Comparison of ENCODE assay signal across 2 fruit fly cellular contexts in genomic region chrX:13253062-13253724, dm6.
TF ChIP-seq lines count a peak whose summit lies in the region.

No protein-coding gene starts in this region.

TF ChIP-seq in whole organism, embryonic, 481 proteins besides CTCF, POLR2A, EP300 and RAD21 (continued from another document and continues in another):
- TF ChIP-seq ap (GFP tag; IDR thresholded peaks at IDR 0.05; lab: Robert Waterston, UW) (peak; percentile 31; the same call in 1 of the 2 replicates), dmrt11E (tag; optimal IDR thresholded peaks at IDR 0.05; lab: Kevin White, UChicago) (no peak), grn (GFP tag; optimal IDR thresholded peaks at IDR 0.05; lab: Kevin White, UChicago) (no peak), Gsc (GFP tag; IDR thresholded peaks at IDR 0.05; lab: Robert Waterston, UW) (no peak), CG6854 (GFP tag; optimal IDR thresholded peaks at IDR 0.05; lab: Kevin White, UChicago) (no peak), sug (tag; optimal IDR thresholded peaks at IDR 0.05; lab: Kevin White, UChicago) (no peak), Camta (GFP tag; optimal IDR thresholded peaks at IDR 0.05; lab: Kevin White, UChicago) (peak; percentile 38), Gug (GFP tag; IDR thresholded peaks at IDR 0.05; lab: Robert Waterston, UW) (peak; percentile 30; the same call in 1 of the 4 replicates), Chrac-16 (GFP tag; optimal IDR thresholded peaks at IDR 0.05; lab: Kevin White, UChicago) (no peak), CG34224 (GFP tag; IDR thresholded peaks at IDR 0.05; lab: Robert Waterston, UW; ENCODE audit: partially characterized antibody) (no peak), CG9797 (GFP tag; optimal IDR thresholded peaks at IDR 0.05; lab: Kevin White, UChicago) (no peak), pb (GFP tag; optimal IDR thresholded peaks at IDR 0.05; lab: Kevin White, UChicago) (no peak), CG16815 (GFP tag; optimal IDR thresholded peaks at IDR 0.05; lab: Kevin White, UChicago) (no peak), bigmax (GFP tag; optimal IDR thresholded peaks at IDR 0.05; lab: Kevin White, UChicago) (no peak), zfh2 (GFP tag; optimal IDR thresholded peaks at IDR 0.05; lab: Kevin White, UChicago) (peak; percentile 27), tgo (GFP tag; IDR thresholded peaks at IDR 0.05; lab: Robert Waterston, UW) (peak; percentile 57; the same call in 2 of the 3 replicates), hb (GFP tag; IDR thresholded peaks at IDR 0.05; lab: Robert Waterston, UW; ENCODE audit: partially characterized antibody) (no peak), CG3995 (GFP tag; optimal IDR thresholded peaks at IDR 0.05; lab: Kevin White, UChicago) (no peak), Hmr (GFP tag; optimal IDR thresholded peaks at IDR 0.05; lab: Kevin White, UChicago) (peak; percentile 27), mam (GFP tag; optimal IDR thresholded peaks at IDR 0.05; lab: Kevin White, UChicago) (peak; percentile 55), lola (GFP tag; optimal IDR thresholded peaks at IDR 0.05; lab: Kevin White, UChicago) (no peak), Drgx (GFP tag; IDR thresholded peaks at IDR 0.05; lab: Robert Waterston, UW) (peak; percentile 7), luna (GFP tag; optimal IDR thresholded peaks at IDR 0.05; lab: Kevin White, UChicago) (no peak), Max (GFP tag; optimal IDR thresholded peaks at IDR 0.05; lab: Kevin White, UChicago) (no peak), CG8281 (tag; optimal IDR thresholded peaks at IDR 0.05; lab: Kevin White, UChicago) (no peak), jing (GFP tag; optimal IDR thresholded peaks at IDR 0.05; lab: Kevin White, UChicago) (no peak), CG15073 (GFP tag; optimal IDR thresholded peaks at IDR 0.05; lab: Kevin White, UChicago) (no peak), prd (optimal IDR thresholded peaks at IDR 0.05; lab: Kevin White, UChicago) (no peak), prd (GFP tag; IDR thresholded peaks at IDR 0.05; lab: Robert Waterston, UW) (peak; percentile 30), CG12155 (GFP tag; optimal IDR thresholded peaks at IDR 0.05; lab: Kevin White, UChicago) (peak; percentile 27), CG18011 (GFP tag; optimal IDR thresholded peaks at IDR 0.05; lab: Kevin White, UChicago) (no peak), repo (GFP tag; optimal IDR thresholded peaks at IDR 0.05; lab: Kevin White, UChicago) (no peak), run (tag; optimal IDR thresholded peaks at IDR 0.05; lab: Kevin White, UChicago) (no peak), fd64A (GFP tag; optimal IDR thresholded peaks at IDR 0.05; lab: Kevin White, UChicago) (no peak), Dref (GFP tag; IDR thresholded peaks at IDR 0.05; lab: Robert Waterston, UW) (no peak), cas (GFP tag; IDR thresholded peaks at IDR 0.05; lab: Robert Waterston, UW) (no peak), Myb (GFP tag; optimal IDR thresholded peaks at IDR 0.05; lab: Kevin White, UChicago) (no peak), CG17912 (GFP tag; optimal IDR thresholded peaks at IDR 0.05; lab: Kevin White, UChicago) (no peak), sqz (GFP tag; optimal IDR thresholded peaks at IDR 0.05; lab: Kevin White, UChicago) (no peak), B-H1 (GFP tag; IDR thresholded peaks at IDR 0.05; lab: Robert Waterston, UW) (no peak; the same call in 2 of the 3 replicates), CG12659 (GFP tag; optimal IDR thresholded peaks at IDR 0.05; lab: Kevin White, UChicago) (peak; percentile 18), ara (GFP tag; IDR thresholded peaks at IDR 0.05; lab: Robert Waterston, UW) (no peak), gsb (GFP tag; IDR thresholded peaks at IDR 0.05; lab: Robert Waterston, UW) (no peak), wek (GFP tag; optimal IDR thresholded peaks at IDR 0.05; lab: Kevin White, UChicago) (no peak), CG9609 (GFP tag; optimal IDR thresholded peaks at IDR 0.05; lab: Kevin White, UChicago) (peak; percentile 35), CG6175 (GFP tag; IDR thresholded peaks at IDR 0.05; lab: Robert Waterston, UW) (no peak), tx (GFP tag; optimal IDR thresholded peaks at IDR 0.05; lab: Kevin White, UChicago) (no peak), gem (tag; optimal IDR thresholded peaks at IDR 0.05; lab: Kevin White, UChicago) (peak; percentile 62), bcd (GFP tag; optimal IDR thresholded peaks at IDR 0.05; lab: Kevin White, UChicago) (peak; percentile 2), CG7357 (GFP tag; IDR thresholded peaks at IDR 0.05; lab: Robert Waterston, UW) (no peak), seq (GFP tag; IDR thresholded peaks at IDR 0.05; lab: Robert Waterston, UW) (peak; percentile 23; the same call in 1 of the 2 replicates), CG7928 (GFP tag; optimal IDR thresholded peaks at IDR 0.05; lab: Kevin White, UChicago) (no peak), onecut (GFP tag; IDR thresholded peaks at IDR 0.05; lab: Robert Waterston, UW) (no peak), CG7786 (GFP tag; optimal IDR thresholded peaks at IDR 0.05; lab: Kevin White, UChicago) (peak; percentile 51), yki (optimal IDR thresholded peaks at IDR 0.05; lab: Kevin White, UChicago) (no peak), tap (tag; optimal IDR thresholded peaks at IDR 0.05; lab: Kevin White, UChicago) (peak; percentile 25), usp (GFP tag; optimal IDR thresholded peaks at IDR 0.05; lab: Kevin White, UChicago) (no peak), ham (GFP tag; IDR thresholded peaks at IDR 0.05; lab: Robert Waterston, UW) (no peak), Mrtf (GFP tag; IDR thresholded peaks at IDR 0.05; lab: Robert Waterston, UW) (0 out of 3 replicates have a peak, but pooled peaks have one; percentile 30), Ets97D (GFP tag; optimal IDR thresholded peaks at IDR 0.05; lab: Kevin White, UChicago) (no peak), CG2889 (GFP tag; IDR thresholded peaks at IDR 0.05; lab: Robert Waterston, UW) (peak; percentile 46; the same call in 1 of the 3 replicates), sc (optimal IDR thresholded peaks at IDR 0.05; lab: Kevin White, UChicago) (no peak), sc (GFP tag; optimal IDR thresholded peaks at IDR 0.05; lab: Kevin White, UChicago) (no peak), CG42726 (GFP tag; IDR thresholded peaks at IDR 0.05; lab: Robert Waterston, UW; ENCODE audit: partially characterized antibody) (no peak), kay (GFP tag; optimal IDR thresholded peaks at IDR 0.05; lab: Kevin White, UChicago) (no peak), CG3726 (GFP tag; IDR thresholded peaks at IDR 0.05; lab: Robert Waterston, UW) (0 out of 3 replicates have a peak, but pooled peaks have one; percentile 35), CG11247 (GFP tag; IDR thresholded peaks at IDR 0.05; lab: Robert Waterston, UW) (peak; percentile 25; the same call in 1 of the 2 replicates)

TF ChIP-seq in whole organism, prepupa, 60 proteins besides CTCF, POLR2A, EP300 and RAD21 (continued from another document):
- TF ChIP-seq dsx (GFP tag; optimal IDR thresholded peaks at IDR 0.05; lab: Kevin White, UChicago; ENCODE audit: poor library complexity, severe bottlenecking) (no peak), CG8119 (GFP tag; IDR thresholded peaks at IDR 0.05; lab: Robert Waterston, UW) (peak; percentile 59; the same call in 2 of the 3 replicates), CG6792 (GFP tag; optimal IDR thresholded peaks at IDR 0.05; lab: Kevin White, UChicago) (no peak), Hr39 (GFP tag; optimal IDR thresholded peaks at IDR 0.05; lab: Kevin White, UChicago) (no peak), CG31627 (GFP tag; optimal IDR thresholded peaks at IDR 0.05; lab: Kevin White, UChicago) (no peak), fkh (GFP tag; optimal IDR thresholded peaks at IDR 0.05; lab: Kevin White, UChicago) (no peak), Gug (GFP tag; IDR thresholded peaks at IDR 0.05; lab: Robert Waterston, UW) (0 out of 2 replicates have a peak, but pooled peaks have one; percentile 30), CG9139 (GFP tag; optimal IDR thresholded peaks at IDR 0.05; lab: Kevin White, UChicago) (no peak), ss (GFP tag; optimal IDR thresholded peaks at IDR 0.05; lab: Kevin White, UChicago) (no peak), CG16779 (tag; optimal IDR thresholded peaks at IDR 0.05; lab: Kevin White, UChicago) (no peak), Eip78C (GFP tag; lab: Kevin White, UChicago) (peak; percentile 73), CG11902 (GFP tag; optimal IDR thresholded peaks at IDR 0.05; lab: Kevin White, UChicago) (no peak), CG6276 (GFP tag; optimal IDR thresholded peaks at IDR 0.05; lab: Kevin White, UChicago) (peak; percentile 31), Eip93F (GFP tag; optimal IDR thresholded peaks at IDR 0.05; lab: Kevin White, UChicago) (no peak), Sox15 (GFP tag; optimal IDR thresholded peaks at IDR 0.05; lab: Kevin White, UChicago) (no peak), CG7368 (GFP tag; optimal IDR thresholded peaks at IDR 0.05; lab: Kevin White, UChicago) (no peak), CG10669 (GFP tag; optimal IDR thresholded peaks at IDR 0.05; lab: Kevin White, UChicago) (no peak), CG4318 (GFP tag; optimal IDR thresholded peaks at IDR 0.05; lab: Kevin White, UChicago) (peak; percentile 11), CG11762 (GFP tag; optimal IDR thresholded peaks at IDR 0.05; lab: Kevin White, UChicago; ENCODE audit: insufficient read depth) (no peak), Eip75B (GFP tag; optimal IDR thresholded peaks at IDR 0.05; lab: Kevin White, UChicago) (no peak), CG10631 (GFP tag; optimal IDR thresholded peaks at IDR 0.05; lab: Kevin White, UChicago) (peak; percentile 5), Smox (GFP tag; optimal IDR thresholded peaks at IDR 0.05; lab: Kevin White, UChicago) (no peak), CG6854 (GFP tag; optimal IDR thresholded peaks at IDR 0.05; lab: Kevin White, UChicago) (no peak), Hr38 (GFP tag; optimal IDR thresholded peaks at IDR 0.05; lab: Kevin White, UChicago) (no peak), dac (GFP tag; optimal IDR thresholded peaks at IDR 0.05; lab: Kevin White, UChicago) (no peak), eg (GFP tag; IDR thresholded peaks at IDR 0.05; lab: Robert Waterston, UW) (peak; percentile 54; the same call in 2 of the 3 replicates), cyc (GFP tag; optimal IDR thresholded peaks at IDR 0.05; lab: Kevin White, UChicago) (no peak), esn (GFP tag; optimal IDR thresholded peaks at IDR 0.05; lab: Kevin White, UChicago) (no peak), spab (GFP tag; optimal IDR thresholded peaks at IDR 0.05; lab: Kevin White, UChicago) (no peak), fd85E (GFP tag; optimal IDR thresholded peaks at IDR 0.05; lab: Kevin White, UChicago) (no peak), net (GFP tag; optimal IDR thresholded peaks at IDR 0.05; lab: Kevin White, UChicago) (no peak), lz (GFP tag; optimal IDR thresholded peaks at IDR 0.05; lab: Kevin White, UChicago) (no peak), CG11294 (GFP tag; IDR thresholded peaks at IDR 0.05; lab: Robert Waterston, UW) (0 out of 2 replicates have a peak, but pooled peaks have one; percentile 19), vri (GFP tag; optimal IDR thresholded peaks at IDR 0.05; lab: Kevin White, UChicago) (no peak), CG1621 (tag; optimal IDR thresholded peaks at IDR 0.05; lab: Kevin White, UChicago) (no peak), Sox14 (GFP tag; optimal IDR thresholded peaks at IDR 0.05; lab: Kevin White, UChicago) (peak; percentile 24)
